Worm (Caenorhabditis elegans): ENCODE measurements around the gene best-14.

DNA sequence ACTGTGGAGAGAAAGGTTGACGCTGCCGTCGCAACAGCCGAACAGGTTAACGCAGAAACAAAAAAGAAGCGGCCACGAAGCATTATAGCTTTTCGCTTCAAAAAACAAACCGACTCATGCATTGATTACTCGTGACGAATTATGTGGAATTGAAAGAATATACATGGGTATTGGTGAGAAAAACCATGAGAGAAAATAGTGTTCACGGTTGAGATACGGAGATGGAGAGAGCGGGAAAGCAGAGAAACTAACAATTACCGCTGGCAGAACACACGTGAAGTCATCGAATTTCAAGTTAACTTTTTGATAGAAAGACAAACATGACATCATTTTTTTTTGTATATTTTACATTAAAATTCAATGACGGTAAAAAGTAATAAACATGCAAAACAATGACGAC lies 22.5 kb upstream of the best-14 start:
- TF ChIP-seq nhr-11 (tag; optimal IDR thresholded peaks at IDR 0.05) (no peak), jun-1 (tag; optimal IDR thresholded peaks at IDR 0.05) (no peak), C34B4.2 (tag; optimal IDR thresholded peaks at IDR 0.05) (no peak), pax-3 (tag; optimal IDR thresholded peaks at IDR 0.05) (no peak), ceh-82 (tag; optimal IDR thresholded peaks at IDR 0.05) (no peak), alr-1 (tag; optimal IDR thresholded peaks at IDR 0.05; ENCODE audit: borderline replicate concordance) (no peak), nhr-237 (tag; optimal IDR thresholded peaks at IDR 0.05) (no peak), zag-1 (tag; optimal IDR thresholded peaks at IDR 0.05) (no peak), ztf-11 (tag; optimal IDR thresholded peaks at IDR 0.05) (no peak), lin-39 (tag; optimal IDR thresholded peaks at IDR 0.05) (no peak), mdl-1 (tag; optimal IDR thresholded peaks at IDR 0.05) (peak in 1 of 2 experiments; percentile 31)
